Fruit fly (Drosophila melanogaster) whole organism, embryonic: ENCODE results near the gene Kaz1-ORFB.

Experiments used
- Abd-B ChIP-seq: fragments of 200-800 bp; sonication (Bioruptor generic); optimal IDR thresholded peaks from 2 replicates; lab custom pipeline; 2018; ENCODE audit warnings: missing biosample characterization, mild to moderate bottlenecking, missing genetic modification characterization, moderate library complexity
- Atf-2 ChIP-seq: fragments of 200-800 bp; sonication (Bioruptor generic); optimal IDR thresholded peaks from 2 replicates; lab custom pipeline; 2016; ENCODE audit warnings: missing biosample characterization, missing genetic modification characterization
- CG10209 ChIP-seq: fragments of 200-800 bp; sonication (Bioruptor generic); optimal IDR thresholded peaks from 3 replicates; lab custom pipeline; 2017; ENCODE audit warnings: missing biosample characterization, mild to moderate bottlenecking, missing genetic modification characterization, missing genetic modification reagents
- CG10654 ChIP-seq: fragments of 200-800 bp; sonication (Bioruptor generic); optimal IDR thresholded peaks from 2 replicates; lab custom pipeline; 2016; ENCODE audit warnings: missing biosample characterization, missing genetic modification characterization
- CG11456 ChIP-seq: fragments of 200-800 bp; sonication (Bioruptor generic); IDR thresholded peaks from 3 replicates; pipeline ENCODE4 v1.3.6; 2022; ENCODE audit warnings: missing biosample characterization, missing genetic modification characterization
- CG11695 ChIP-seq: fragments of 200-800 bp; sonication (Bioruptor generic); IDR thresholded peaks from 3 replicates; pipeline ENCODE4 v1.3.6; 2022; ENCODE audit warnings: missing biosample characterization, missing genetic modification characterization
- CG13424 ChIP-seq: fragments of 200-800 bp; sonication (Bioruptor generic); optimal IDR thresholded peaks from 2 replicates; lab custom pipeline; 2019; ENCODE audit warnings: missing biosample characterization, mild to moderate bottlenecking, missing genetic modification characterization, moderate library complexity
- CG16815 ChIP-seq: fragments of 200-800 bp; sonication (Bioruptor generic); optimal IDR thresholded peaks from 3 replicates; lab custom pipeline; 2017; ENCODE audit warnings: missing biosample characterization, mild to moderate bottlenecking, missing genetic modification characterization
- CG2678 ChIP-seq: fragments of 200-800 bp; sonication (Bioruptor generic); optimal IDR thresholded peaks from 3 replicates; lab custom pipeline; 2019; ENCODE audit warnings: missing biosample characterization, mild to moderate bottlenecking, missing genetic modification characterization, moderate library complexity
- CG31365 ChIP-seq: fragments of 200-800 bp; sonication (Bioruptor generic); optimal IDR thresholded peaks from 2 replicates; lab custom pipeline; 2018; ENCODE audit warnings: missing biosample characterization, mild to moderate bottlenecking, missing genetic modification characterization
- CG4854 ChIP-seq: fragments of 200-800 bp; sonication (Bioruptor generic); optimal IDR thresholded peaks from 2 replicates; lab custom pipeline; 2016; ENCODE audit warnings: missing biosample characterization, missing genetic modification characterization, inconsistent platforms
- CG6683 ChIP-seq: fragments of 200-800 bp; sonication (Bioruptor generic); optimal IDR thresholded peaks from 2 replicates; lab custom pipeline; 2017; ENCODE audit warnings: missing biosample characterization, mild to moderate bottlenecking, missing genetic modification characterization, missing genetic modification reagents
- CG6791 ChIP-seq: fragments of 200-800 bp; sonication (Bioruptor generic); IDR thresholded peaks from 3 replicates; pipeline ENCODE4 v1.3.6; 2022; ENCODE audit warnings: missing biosample characterization, missing genetic modification characterization; ENCODE audit not compliant: partially characterized antibody
- Drgx ChIP-seq: fragments of 200-800 bp; sonication (Bioruptor generic); IDR thresholded peaks from 2 replicates; pipeline ENCODE4 v1.3.6; 2022; ENCODE audit warnings: missing biosample characterization, missing genetic modification characterization
- E2f1 ChIP-seq: fragments of 200-800 bp; sonication (Bioruptor generic); IDR thresholded peaks from 2 replicates; pipeline ENCODE4 v1.3.6; 2022; ENCODE audit warnings: missing biosample characterization, missing genetic modification characterization
- Elba2 ChIP-seq: fragments of 200-800 bp; sonication (Bioruptor generic); optimal IDR thresholded peaks from 3 replicates; lab custom pipeline; 2016; ENCODE audit warnings: missing biosample characterization, missing genetic modification characterization
- HLH4C ChIP-seq: fragments of 200-800 bp; sonication (Bioruptor generic); IDR thresholded peaks from 3 replicates; pipeline ENCODE4 v1.3.6; 2022; ENCODE audit warnings: missing biosample characterization, missing genetic modification characterization; ENCODE audit not compliant: partially characterized antibody
- HmgZ ChIP-seq: fragments of 200-800 bp; sonication (Bioruptor generic); optimal IDR thresholded peaks from 2 replicates; lab custom pipeline; 2018; ENCODE audit warnings: missing biosample characterization, mild to moderate bottlenecking, missing genetic modification characterization
- Mrtf ChIP-seq: fragments of 200-800 bp; sonication (Bioruptor generic); IDR thresholded peaks from 3 replicates; pipeline ENCODE4 v1.3.6; 2022; ENCODE audit warnings: missing biosample characterization, missing genetic modification characterization
- Ptx1 ChIP-seq: fragments of 200-800 bp; sonication (Bioruptor generic); IDR thresholded peaks from 2 replicates; pipeline ENCODE4 v1.3.6; 2022; ENCODE audit warnings: missing biosample characterization, missing genetic modification characterization
- Ravus ChIP-seq: fragments of 200-800 bp; sonication (Bioruptor generic); IDR thresholded peaks from 2 replicates; pipeline ENCODE4 v1.3.6; 2022; ENCODE audit warnings: missing biosample characterization, missing genetic modification characterization
- Sox100B ChIP-seq: fragments of 200-800 bp; sonication (Bioruptor generic); optimal IDR thresholded peaks from 3 replicates; lab custom pipeline; 2018; ENCODE audit warnings: missing biosample characterization, mild to moderate bottlenecking, missing genetic modification characterization
- Ssrp ChIP-seq: fragments of 200-800 bp; sonication (Bioruptor generic); optimal IDR thresholded peaks from 2 replicates; lab custom pipeline; 2018; ENCODE audit warnings: missing biosample characterization, mild to moderate bottlenecking, missing genetic modification characterization, moderate library complexity
- TFAM ChIP-seq: fragments of 200-800 bp; sonication (Bioruptor generic); optimal IDR thresholded peaks from 2 replicates; lab custom pipeline; 2017; ENCODE audit warnings: missing biosample characterization, missing genetic modification characterization, inconsistent platforms
- Xbp1 ChIP-seq: fragments of 200-800 bp; sonication (Bioruptor generic); optimal IDR thresholded peaks from 3 replicates; lab custom pipeline; 2016; ENCODE audit warnings: missing biosample characterization, mild to moderate bottlenecking, missing genetic modification characterization
- Xrp1 ChIP-seq: fragments of 200-800 bp; sonication (Bioruptor generic); IDR thresholded peaks from 2 replicates; pipeline ENCODE4 v1.3.6; 2022; ENCODE audit warnings: missing biosample characterization, missing genetic modification characterization
- cg ChIP-seq: fragments of 200-800 bp; sonication (Bioruptor generic); optimal IDR thresholded peaks from 3 replicates; lab custom pipeline; 2019; ENCODE audit warnings: missing biosample characterization, mild to moderate bottlenecking, missing genetic modification characterization, moderate library complexity
- crc ChIP-seq: fragments of 200-800 bp; sonication (Bioruptor generic); optimal IDR thresholded peaks from 2 replicates; lab custom pipeline; 2016; ENCODE audit warnings: missing biosample characterization, missing genetic modification characterization
- fd96Cb ChIP-seq: fragments of 200-800 bp; sonication (Bioruptor generic); optimal IDR thresholded peaks from 2 replicates; lab custom pipeline; 2018; ENCODE audit warnings: missing biosample characterization, mild to moderate bottlenecking, missing genetic modification characterization, moderate library complexity
- gem ChIP-seq: fragments of 200-800 bp; sonication (Bioruptor generic); optimal IDR thresholded peaks from 2 replicates; lab custom pipeline; 2019; ENCODE audit warnings: missing biosample characterization, mild to moderate bottlenecking, missing genetic modification characterization, moderate library complexity
- gfzf ChIP-seq: fragments of 200-800 bp; sonication (Bioruptor generic); optimal IDR thresholded peaks from 2 replicates; lab custom pipeline; 2016; ENCODE audit warnings: missing biosample characterization, mild to moderate bottlenecking, missing genetic modification characterization, moderate library complexity
- kah ChIP-seq: fragments of 200-800 bp; sonication (Bioruptor generic); optimal IDR thresholded peaks from 2 replicates; lab custom pipeline; 2018; ENCODE audit warnings: missing biosample characterization, mild to moderate bottlenecking, missing genetic modification characterization
- lbe ChIP-seq: fragments of 200-800 bp; sonication (Bioruptor generic); optimal IDR thresholded peaks from 2 replicates; lab custom pipeline; 2016; ENCODE audit warnings: missing biosample characterization, mild to moderate bottlenecking, missing genetic modification characterization
- lilli ChIP-seq: fragments of 200-800 bp; sonication (Bioruptor generic); optimal IDR thresholded peaks from 3 replicates; lab custom pipeline; 2016; ENCODE audit warnings: missing biosample characterization, missing genetic modification characterization
- lmd ChIP-seq: fragments of 200-800 bp; sonication (Bioruptor generic); IDR thresholded peaks from 2 replicates; pipeline ENCODE4 v1.3.6; 2022; ENCODE audit warnings: missing biosample characterization, missing genetic modification characterization
- mld ChIP-seq: fragments of 200-800 bp; sonication (Bioruptor generic); IDR thresholded peaks from 3 replicates; pipeline ENCODE4 v1.3.6; 2022; ENCODE audit warnings: missing biosample characterization, missing genetic modification characterization; ENCODE audit not compliant: partially characterized antibody
- prd ChIP-seq, 3 experiments: fragments of >200 bp in 2 of 3; fragments of 200-800 bp in 1 of 3; sonication (Bioruptor generic) in 1 of 3; optimal IDR thresholded peaks in 2 of 3; IDR thresholded peaks in 1 of 3; 2 replicates in 2 of 3; 3 replicates in 1 of 3; pipeline versions ENCODE4 v1.3.6 to Lab custom; 2017 to 2022; ENCODE audit warnings: missing biosample characterization in 1 of 3, missing genetic modification characterization in 1 of 3
- pum ChIP-seq: fragments of 200-800 bp; sonication (Bioruptor generic); optimal IDR thresholded peaks from 2 replicates; lab custom pipeline; 2016; ENCODE audit warnings: missing biosample characterization, missing genetic modification characterization
- ro ChIP-seq: fragments of 200-800 bp; sonication (Bioruptor generic); IDR thresholded peaks from 2 replicates; pipeline ENCODE4 v1.3.6; 2022; ENCODE audit warnings: missing biosample characterization, missing genetic modification characterization
- seq ChIP-seq: fragments of 200-800 bp; sonication (Bioruptor generic); IDR thresholded peaks from 2 replicates; pipeline ENCODE4 v1.3.6; 2022; ENCODE audit warnings: missing biosample characterization, missing genetic modification characterization
- sob ChIP-seq: fragments of 200-800 bp; sonication (Bioruptor generic); IDR thresholded peaks from 2 replicates; pipeline ENCODE4 v1.3.6; 2022; ENCODE audit warnings: missing biosample characterization, missing genetic modification characterization
- ssp ChIP-seq: fragments of 200-800 bp; sonication (Bioruptor generic); IDR thresholded peaks from 2 replicates; pipeline ENCODE4 v1.3.6; 2022; ENCODE audit warnings: missing biosample characterization, missing genetic modification characterization
- tin ChIP-seq: fragments of 200-800 bp; sonication (Bioruptor generic); optimal IDR thresholded peaks from 3 replicates; lab custom pipeline; 2016; ENCODE audit warnings: missing biosample characterization, missing genetic modification characterization
- tio ChIP-seq: fragments of 200-800 bp; sonication (Bioruptor generic); optimal IDR thresholded peaks from 2 replicates; lab custom pipeline; 2017; ENCODE audit warnings: missing biosample characterization, missing genetic modification characterization, inconsistent platforms
- tup ChIP-seq: fragments of 200-800 bp; sonication (Bioruptor generic); optimal IDR thresholded peaks from 2 replicates; lab custom pipeline; 2016; ENCODE audit warnings: missing biosample characterization, mild to moderate bottlenecking, missing genetic modification characterization, moderate library complexity
- vvl ChIP-seq: fragments of 200-800 bp; sonication (Bioruptor generic); IDR thresholded peaks from 2 replicates; pipeline ENCODE4 v1.3.6; 2022; ENCODE audit warnings: missing biosample characterization, missing genetic modification characterization
- wek ChIP-seq: fragments of 200-800 bp; sonication (Bioruptor generic); optimal IDR thresholded peaks from 3 replicates; lab custom pipeline; 2018; ENCODE audit warnings: missing biosample characterization, mild to moderate bottlenecking, missing genetic modification characterization, moderate library complexity
- yki ChIP-seq: fragments of >200 bp; optimal IDR thresholded peaks from 3 replicates; lab custom pipeline; 2018

Gene Kaz1-ORFB

DNA sequence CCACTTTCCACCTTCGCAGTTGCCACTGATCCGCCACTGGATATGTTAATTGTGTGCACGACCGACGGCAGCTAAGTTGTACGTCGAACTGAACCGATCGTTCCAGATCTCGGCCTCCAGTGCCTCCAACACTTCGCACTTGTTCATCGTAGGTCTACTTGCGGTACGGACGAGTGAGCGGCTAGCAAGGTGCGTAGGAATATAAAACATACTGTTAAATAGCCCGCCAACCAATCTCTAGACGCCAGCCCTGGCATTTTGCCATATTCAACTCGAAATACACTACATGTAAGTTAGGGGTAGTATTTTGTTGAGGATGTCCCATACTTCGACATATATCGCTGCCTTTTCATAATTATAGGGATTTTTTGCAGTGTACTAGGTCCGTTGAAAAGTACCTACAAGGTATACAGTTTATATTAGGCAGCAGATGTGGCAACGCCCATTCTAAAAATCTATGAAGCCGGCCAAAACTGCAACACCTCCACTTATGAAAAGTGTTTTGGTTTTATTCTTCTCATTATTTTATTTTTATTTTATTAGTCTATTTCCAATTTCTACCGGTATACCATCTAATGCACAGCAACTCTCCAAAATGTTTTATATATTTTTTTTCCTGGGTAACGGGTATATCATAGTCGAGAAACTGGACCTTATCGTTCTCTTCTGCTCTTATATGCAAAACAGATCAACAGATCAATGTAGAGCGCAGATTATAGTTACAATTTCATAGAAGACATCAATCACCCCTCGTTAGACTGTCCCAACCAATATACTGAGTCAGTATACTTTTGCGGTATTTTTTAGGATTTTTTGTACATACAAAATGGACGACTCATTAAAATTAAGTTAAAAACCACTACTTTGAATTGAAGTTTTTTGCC lies 6.8 kb downstream of the Kaz1-ORFB start, which contains the start of the genes pyx and CG33229 (continued):
- TF ChIP-seq Elba2 (no peak), Abd-B (GFP tag; lab: Kevin White, UChicago) (peak; percentile 91), Sox100B (GFP tag; lab: Kevin White, UChicago) (peak; percentile 81), lilli (GFP tag; lab: Kevin White, UChicago) (peak; percentile 92), Ssrp (tag; lab: Kevin White, UChicago) (peak; percentile 82), ssp (GFP tag; lab: Robert Waterston, UW) (peak; percentile 80), wek (peak; percentile 98), CG2678 (tag; lab: Kevin White, UChicago) (peak; percentile 92), vvl (GFP tag; lab: Robert Waterston, UW) (peak; percentile 76), sob (GFP tag; lab: Robert Waterston, UW) (peak; percentile 86), gfzf (GFP tag; lab: Kevin White, UChicago) (peak; percentile 77), CG11456 (peak; percentile 92), CG10209 (GFP tag; lab: Kevin White, UChicago) (peak; percentile 85), kah (GFP tag; lab: Kevin White, UChicago) (peak; percentile 39), CG4854 (GFP tag; lab: Kevin White, UChicago) (peak; percentile 80), HmgZ (tag; lab: Kevin White, UChicago) (peak; percentile 56), prd (optimal IDR thresholded peaks at IDR 0.05; lab: Kevin White, UChicago) (no peak), prd (GFP tag; IDR thresholded peaks at IDR 0.05; lab: Robert Waterston, UW) (peak; percentile 83), tup (GFP tag; lab: Kevin White, UChicago) (peak; percentile 65), pum (peak; percentile 78), CG6791 (GFP tag; lab: Robert Waterston, UW) (peak; percentile 34; the same call in 1 of the 3 replicates), CG13424 (peak; percentile 87), Atf-2 (GFP tag; lab: Kevin White, UChicago) (peak; percentile 78), gem (tag; lab: Kevin White, UChicago) (peak; percentile 91), TFAM (GFP tag; lab: Kevin White, UChicago) (peak; percentile 31), E2f1 (peak; percentile 75), CG31365 (tag; lab: Kevin White, UChicago) (peak; percentile 17), Xrp1 (GFP tag; lab: Robert Waterston, UW) (peak; percentile 59), CG16815 (GFP tag; lab: Kevin White, UChicago) (peak; percentile 86), tio (peak; percentile 90), fd96Cb (peak; percentile 81), yki (no peak), Ptx1 (GFP tag; lab: Robert Waterston, UW) (peak; percentile 87), CG11695 (GFP tag; lab: Robert Waterston, UW) (peak; percentile 69; the same call in 1 of the 3 replicates), seq (peak; percentile 71; the same call in 1 of the 2 replicates), crc (peak; percentile 60), Xbp1 (GFP tag; lab: Kevin White, UChicago) (peak; percentile 91), lbe (GFP tag; lab: Kevin White, UChicago) (no peak), CG10654 (peak; percentile 83), HLH4C (GFP tag; lab: Robert Waterston, UW) (0 out of 3 replicates have a peak, but pooled peaks have one; percentile 46), tin (peak; percentile 87), CG6683 (GFP tag; lab: Kevin White, UChicago) (peak; percentile 13), lmd (peak; percentile 91), Drgx (GFP tag; lab: Robert Waterston, UW) (peak; percentile 77), Ravus (GFP tag; lab: Robert Waterston, UW) (peak; percentile 20), cg (no peak), mld (GFP tag; lab: Robert Waterston, UW) (no peak), ro (GFP tag; lab: Robert Waterston, UW) (peak; percentile 44; the same call in 1 of the 2 replicates), Mrtf (GFP tag; lab: Robert Waterston, UW) (peak; percentile 85)
